Fruit fly (Drosophila melanogaster): ENCODE data around the gene SdhD.
A peak's percentile ranks its signal among the peaks of the same experiment; 100 is the strongest.

The SdhD gene

dm6 chr3R:23783961-23784360 lies 23.6 kb upstream of the SdhD start (continued):
- peak; percentile 8 for TF ChIP-seq Dad (GFP tag; optimal IDR thresholded peaks at IDR 0.05)
- TF ChIP-seq Hmx (GFP tag; optimal IDR thresholded peaks at IDR 0.05), result no peak
- TF ChIP-seq HLH3B (GFP tag; IDR thresholded peaks at IDR 0.05), result peak; percentile 66
- peak; percentile 53 for TF ChIP-seq esg (GFP tag; conservative IDR thresholded peaks at IDR 0.05)
- TF ChIP-seq CG4707 (GFP tag; optimal IDR thresholded peaks at IDR 0.05), result peak; percentile 89
- no peak for TF ChIP-seq Lpt (GFP tag; optimal IDR thresholded peaks at IDR 0.05)
- TF ChIP-seq maf-S (GFP tag; optimal IDR thresholded peaks at IDR 0.05), result no peak
- no peak for TF ChIP-seq sima (GFP tag; optimal IDR thresholded peaks at IDR 0.05)
- TF ChIP-seq nau (GFP tag; optimal IDR thresholded peaks at IDR 0.05), result peak; percentile 59
- peak; percentile 68 for TF ChIP-seq jumu (GFP tag; optimal IDR thresholded peaks at IDR 0.05)
- TF ChIP-seq CG8290 (GFP tag; optimal IDR thresholded peaks at IDR 0.05), result peak; percentile 40
- TF ChIP-seq CG8290 (tag; optimal IDR thresholded peaks at IDR 0.05), result no peak
- TF ChIP-seq Elba2 (GFP tag; optimal IDR thresholded peaks at IDR 0.05), result no peak
- peak; percentile 84 for TF ChIP-seq oc (tag; optimal IDR thresholded peaks at IDR 0.05)
- no peak for TF ChIP-seq CG16779 (GFP tag; IDR thresholded peaks at IDR 0.05)
- no peak for TF ChIP-seq CG6175 (GFP tag; IDR thresholded peaks at IDR 0.05)
- TF ChIP-seq dpn (GFP tag; optimal IDR thresholded peaks at IDR 0.05), result peak; percentile 53 to 63
- no peak for TF ChIP-seq Taf1 (GFP tag; IDR thresholded peaks at IDR 0.05)
- TF ChIP-seq CG14014 (GFP tag; IDR thresholded peaks at IDR 0.05), result peak; percentile 36; the same call in 1 of the 2 replicates
- TF ChIP-seq slbo (GFP tag; IDR thresholded peaks at IDR 0.05), result peak; percentile 62
- peak; percentile 66 for TF ChIP-seq ind (GFP tag; optimal IDR thresholded peaks at IDR 0.05)
- peak; percentile 79 for TF ChIP-seq Sox100B (GFP tag; optimal IDR thresholded peaks at IDR 0.05)
- no peak for TF ChIP-seq CG31365 (tag; optimal IDR thresholded peaks at IDR 0.05)
- peak; percentile 57 for TF ChIP-seq Atf-2 (GFP tag; optimal IDR thresholded peaks at IDR 0.05)
- TF ChIP-seq CG11696 (GFP tag; IDR thresholded peaks at IDR 0.05), result no peak
- no peak for TF ChIP-seq CG31388 (GFP tag; optimal IDR thresholded peaks at IDR 0.05)
- no peak for TF ChIP-seq klu (GFP tag; IDR thresholded peaks at IDR 0.05)
- TF ChIP-seq CG9609 (GFP tag; optimal IDR thresholded peaks at IDR 0.05), result peak; percentile 36
- TF ChIP-seq CG3995 (GFP tag; optimal IDR thresholded peaks at IDR 0.05), result no peak
- TF ChIP-seq CG1024 (GFP tag; IDR thresholded peaks at IDR 0.05), result peak; percentile 3; the same call in 1 of the 2 replicates
- no peak for TF ChIP-seq NFAT (GFP tag; IDR thresholded peaks at IDR 0.05)

- TF ChIP-seq exex (tag; optimal IDR thresholded peaks at IDR 0.05), result peak; percentile 59
- peak; percentile 49 for TF ChIP-seq CG34376 (GFP tag; optimal IDR thresholded peaks at IDR 0.05)
- peak; percentile 56 for TF ChIP-seq Nf-YC (tag; optimal IDR thresholded peaks at IDR 0.05)
- no peak for TF ChIP-seq Lhr (GFP tag; optimal IDR thresholded peaks at IDR 0.05)
- TF ChIP-seq CG15601 (tag; optimal IDR thresholded peaks at IDR 0.05), result no peak
- peak; percentile 46 for TF ChIP-seq mirr (GFP tag; optimal IDR thresholded peaks at IDR 0.05)
- peak; percentile 30 for TF ChIP-seq sd (tag; optimal IDR thresholded peaks at IDR 0.05)
- TF ChIP-seq Pdp1 (GFP tag; optimal IDR thresholded peaks at IDR 0.05), result peak in 1 of 2 experiments; percentile 32
Observed at dm6 chr3R:23783403-23783757, 23.0 kb upstream of the SdhD start.

All from whole organism, embryonic.